Worm (Caenorhabditis elegans): Measurements from ENCODE around the gene H03G16.7.

H03G16.7 gene

ce11 chrX:15079406-15079805 is 23.6 kb upstream of the H03G16.7 start (continued):
- TF ChIP-seq xbp-1 (tag; optimal IDR thresholded peaks at IDR 0.05) (no peak), nhr-11 (tag; optimal IDR thresholded peaks at IDR 0.05) (no peak), aly-2 (tag; optimal IDR thresholded peaks at IDR 0.05) (no peak), efl-1 (optimal IDR thresholded peaks at IDR 0.05) (no peak), efl-1 (GFP tag; optimal IDR thresholded peaks at IDR 0.05 in 1 of 2) (no peak), lin-13 (GFP tag; optimal IDR thresholded peaks at IDR 0.05) (no peak), lir-3 (tag; optimal IDR thresholded peaks at IDR 0.05; ENCODE audit: poor library complexity) (no peak), hlh-4 (tag; optimal IDR thresholded peaks at IDR 0.05) (no peak), C04F5.9 (tag; optimal IDR thresholded peaks at IDR 0.05) (no peak), ceh-8 (GFP tag; optimal IDR thresholded peaks at IDR 0.05) (no peak), ceh-63 (GFP tag; optimal IDR thresholded peaks at IDR 0.05) (no peak), lsy-2 (tag; optimal IDR thresholded peaks at IDR 0.05) (peak in 1 of 2 experiments; percentile 32), nhr-90 (tag; optimal IDR thresholded peaks at IDR 0.05; ENCODE audit: poor library complexity) (peak; percentile 38), elt-3 (tag; optimal IDR thresholded peaks at IDR 0.05) (peak in 5 of 6 experiments; percentile 48 to 92 (median 69)), nhr-20 (tag; optimal IDR thresholded peaks at IDR 0.05) (peak; percentile 83), ztf-4 (tag; optimal IDR thresholded peaks at IDR 0.05) (no peak), tlp-1 (tag; optimal IDR thresholded peaks at IDR 0.05) (no peak), snu-23 (GFP tag; optimal IDR thresholded peaks at IDR 0.05) (peak; percentile 56), blmp-1 (tag; optimal IDR thresholded peaks at IDR 0.05) (peak; percentile 86), ceh-90 (tag; optimal IDR thresholded peaks at IDR 0.05) (no peak), ces-1 (GFP tag; optimal IDR thresholded peaks at IDR 0.05) (no peak), C16A3.4 (tag; optimal IDR thresholded peaks at IDR 0.05) (peak; percentile 5), nhr-85 (tag) (peak; percentile 92), unc-30 (tag; optimal IDR thresholded peaks at IDR 0.05) (no peak), alr-1 (tag; optimal IDR thresholded peaks at IDR 0.05; ENCODE audit: borderline replicate concordance) (no peak), sptf-1 (tag; optimal IDR thresholded peaks at IDR 0.05) (no peak), aha-1 (tag; optimal IDR thresholded peaks at IDR 0.05) (no peak), mep-1 (tag; optimal IDR thresholded peaks at IDR 0.05) (no peak), ets-5 (GFP tag; IDR thresholded peaks at IDR 0.05) (no peak), grh-1 (GFP tag; IDR thresholded peaks at IDR 0.05) (peak; percentile 78), tbx-2 (tag; optimal IDR thresholded peaks at IDR 0.05) (peak; percentile 40), fkh-10 (GFP tag; optimal IDR thresholded peaks at IDR 0.05) (no peak), C34B4.2 (tag; optimal IDR thresholded peaks at IDR 0.05) (no peak), fkh-8 (tag; optimal IDR thresholded peaks at IDR 0.05) (no peak), nhr-77 (tag; optimal IDR thresholded peaks at IDR 0.05) (no peak), swsn-7 (tag; optimal IDR thresholded peaks at IDR 0.05) (no peak), lin-14 (GFP tag; optimal IDR thresholded peaks at IDR 0.05) (peak; percentile 64), lin-35 (GFP tag; optimal IDR thresholded peaks at IDR 0.05) (peak in 1 of 2 experiments; percentile 45), elt-2 (tag; optimal IDR thresholded peaks at IDR 0.05) (no peak)

- TF ChIP-seq swsn-7 (tag; optimal IDR thresholded peaks at IDR 0.05) = no peak
Observed at ce11 chrX:15078276-15078675, 22.5 kb upstream of the H03G16.7 start.

ce11 chrX:15077597-15078261 is 21.9 kb upstream of the H03G16.7 start, which contains the start of the genes H40L08.8, H40L08.2 and H40L08.7:
Gene H40L08.8 (minus strand): TSS chrX:15077633.
Gene H40L08.2 (minus strand): TSS chrX:15077744.
Gene H40L08.7 (minus strand): TSS chrX:15077744.
- TF ChIP-seq nhr-47 (tag; optimal IDR thresholded peaks at IDR 0.05) (peak; percentile 16), nhr-28 (tag; optimal IDR thresholded peaks at IDR 0.05) (no peak), lsy-2 (tag; optimal IDR thresholded peaks at IDR 0.05) (peak in 1 of 2 experiments; percentile 11), skn-1 (tag; optimal IDR thresholded peaks at IDR 0.05) (no peak), lin-13 (GFP tag; optimal IDR thresholded peaks at IDR 0.05) (no peak), lir-3 (tag; optimal IDR thresholded peaks at IDR 0.05; ENCODE audit: poor library complexity) (no peak), tbx-2 (tag; optimal IDR thresholded peaks at IDR 0.05) (peak; percentile 41), ama-1 (optimal IDR thresholded peaks at IDR 0.05) (peak; percentile 82), swsn-7 (tag; optimal IDR thresholded peaks at IDR 0.05) (no peak), mdl-1 (tag; optimal IDR thresholded peaks at IDR 0.05) (peak in 1 of 2 experiments; percentile 41), pqm-1 (tag; optimal IDR thresholded peaks at IDR 0.05) (no peak), nhr-85 (tag) (peak; percentile 90), ztf-4 (tag; optimal IDR thresholded peaks at IDR 0.05) (no peak), unc-30 (tag; optimal IDR thresholded peaks at IDR 0.05) (no peak), sup-37 (GFP tag; optimal IDR thresholded peaks at IDR 0.05) (no peak), ceh-82 (tag; optimal IDR thresholded peaks at IDR 0.05) (no peak), grh-1 (GFP tag; IDR thresholded peaks at IDR 0.05) (peak; percentile 33; the same call in 1 of the 2 replicates), alr-1 (tag; optimal IDR thresholded peaks at IDR 0.05; ENCODE audit: borderline replicate concordance) (no peak), ceh-63 (GFP tag; optimal IDR thresholded peaks at IDR 0.05) (no peak), hlh-17 (GFP tag; optimal IDR thresholded peaks at IDR 0.05; ENCODE audit: borderline replicate concordance) (no peak), hlh-4 (tag; optimal IDR thresholded peaks at IDR 0.05) (no peak), mef-2 (tag; optimal IDR thresholded peaks at IDR 0.05) (no peak), lin-14 (GFP tag; optimal IDR thresholded peaks at IDR 0.05) (peak; percentile 74)

All from whole organism, L1 larva.